Fruit fly (Drosophila melanogaster): ENCODE results near the gene CG9175.

The CG9175 gene

DNA sequence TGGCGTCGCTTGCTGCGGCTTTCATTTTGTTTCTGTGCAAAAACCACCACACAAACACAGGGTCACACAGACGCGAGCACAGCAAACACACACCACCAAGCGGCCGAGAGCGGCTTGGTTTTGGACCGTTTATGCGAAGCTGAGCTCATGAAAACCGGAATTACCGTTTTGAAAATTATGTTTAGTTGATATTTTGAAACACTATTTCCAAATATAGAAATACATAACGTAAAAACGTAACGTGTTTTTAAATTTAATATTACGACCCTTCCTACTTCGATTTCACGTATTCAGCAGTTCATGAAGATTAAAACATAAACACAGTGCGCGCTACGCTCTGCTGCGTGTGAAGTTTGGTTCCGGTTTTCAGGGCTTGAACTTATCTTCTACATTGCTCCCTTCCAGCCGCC is 47.5 kb downstream of the CG9175 start (continued):
- TF ChIP-seq CG10565 (GFP tag; optimal IDR thresholded peaks at IDR 0.05) = peak; percentile 80
- peak; percentile 96 for TF ChIP-seq CG12104 (GFP tag; optimal IDR thresholded peaks at IDR 0.05)
- TF ChIP-seq CG30403 (GFP tag; optimal IDR thresholded peaks at IDR 0.05) = peak; percentile 96
- no peak for TF ChIP-seq usp (GFP tag; optimal IDR thresholded peaks at IDR 0.05)
- TF ChIP-seq Sry-δ (GFP tag; optimal IDR thresholded peaks at IDR 0.05) = peak; percentile 48
- peak; percentile 27 for TF ChIP-seq Kr (GFP tag; optimal IDR thresholded peaks at IDR 0.05)
- TF ChIP-seq slbo (GFP tag; IDR thresholded peaks at IDR 0.05) = peak; percentile 89
- TF ChIP-seq al (GFP tag; IDR thresholded peaks at IDR 0.05) = peak; percentile 69
- peak; percentile 96 for TF ChIP-seq Drgx (GFP tag; IDR thresholded peaks at IDR 0.05)
- TF ChIP-seq sd (tag; optimal IDR thresholded peaks at IDR 0.05) = no peak
- TF ChIP-seq CG32532 (GFP tag; IDR thresholded peaks at IDR 0.05) = peak; percentile 95
- no peak for TF ChIP-seq eve (GFP tag; optimal IDR thresholded peaks at IDR 0.05)
- TF ChIP-seq CG1529 (GFP tag; optimal IDR thresholded peaks at IDR 0.05) = peak; percentile 92
- TF ChIP-seq GATAe (GFP tag; conservative IDR thresholded peaks at IDR 0.05) = peak; percentile 33; the same call in 1 of the 2 replicates
- peak in 1 of 3 experiments; percentile 95 for TF ChIP-seq lola (GFP tag; optimal IDR thresholded peaks at IDR 0.05)
- TF ChIP-seq ftz-f1 (GFP tag; optimal IDR thresholded peaks at IDR 0.05) = peak; percentile 79
- peak; percentile 98 for TF ChIP-seq CG9727 (GFP tag; optimal IDR thresholded peaks at IDR 0.05)
- peak; percentile 85 for TF ChIP-seq CG18764 (GFP tag; optimal IDR thresholded peaks at IDR 0.05)
- peak; percentile 97 for TF ChIP-seq Dad (GFP tag; optimal IDR thresholded peaks at IDR 0.05)
- TF ChIP-seq mld (GFP tag; IDR thresholded peaks at IDR 0.05; ENCODE audit: partially characterized antibody) = no peak
- peak; percentile 55; the same call in 1 of the 2 replicates for TF ChIP-seq CG4360 (GFP tag; IDR thresholded peaks at IDR 0.05)
- peak; percentile 95 for TF ChIP-seq HLH3B (GFP tag; IDR thresholded peaks at IDR 0.05)
- TF ChIP-seq cg (GFP tag; optimal IDR thresholded peaks at IDR 0.05) = peak; percentile 93
- peak; percentile 90 for TF ChIP-seq Nf-YA (GFP tag; IDR thresholded peaks at IDR 0.05)
- TF ChIP-seq btn (GFP tag; optimal IDR thresholded peaks at IDR 0.05) = peak; percentile 94
- peak; percentile 52 for TF ChIP-seq CTCF (GFP tag; optimal IDR thresholded peaks at IDR 0.05)
- peak; percentile 97 for TF ChIP-seq dmrt99B (tag; optimal IDR thresholded peaks at IDR 0.05)
- peak; percentile 97 for TF ChIP-seq caup (GFP tag; optimal IDR thresholded peaks at IDR 0.05; ENCODE audit: severe bottlenecking)
- peak; percentile 80 for TF ChIP-seq E2f2 (GFP tag; IDR thresholded peaks at IDR 0.05)
- peak; percentile 66; the same call in 1 of the 2 replicates for TF ChIP-seq gt (GFP tag; IDR thresholded peaks at IDR 0.05)
- peak; percentile 93 for TF ChIP-seq HLH54F (GFP tag; optimal IDR thresholded peaks at IDR 0.05)
- TF ChIP-seq nau (GFP tag; optimal IDR thresholded peaks at IDR 0.05) = no peak
- TF ChIP-seq CG33557 (GFP tag; optimal IDR thresholded peaks at IDR 0.05) = peak; percentile 95
- peak; percentile 92 for TF ChIP-seq sima (GFP tag; optimal IDR thresholded peaks at IDR 0.05)
- TF ChIP-seq CG3838 (GFP tag; optimal IDR thresholded peaks at IDR 0.05) = peak; percentile 82
- no peak for TF ChIP-seq sna (GFP tag; IDR thresholded peaks at IDR 0.05; ENCODE audit: partially characterized antibody)
- TF ChIP-seq CG4424 (GFP tag; optimal IDR thresholded peaks at IDR 0.05) = peak; percentile 95
- TF ChIP-seq CG10274 (GFP tag; optimal IDR thresholded peaks at IDR 0.05) = peak; percentile 84
- TF ChIP-seq CG3407 (GFP tag; optimal IDR thresholded peaks at IDR 0.05) = peak; percentile 92
- no peak for TF ChIP-seq Lpt (GFP tag; optimal IDR thresholded peaks at IDR 0.05)
- peak; percentile 58 for TF ChIP-seq Neu2 (GFP tag; optimal IDR thresholded peaks at IDR 0.05; ENCODE audit: borderline replicate concordance)
- TF ChIP-seq ase (GFP tag; IDR thresholded peaks at IDR 0.05) = peak; percentile 83
- peak; percentile 100 for TF ChIP-seq Med (GFP tag)
- peak; percentile 94 for TF ChIP-seq CG3847 (GFP tag; IDR thresholded peaks at IDR 0.05)
- TF ChIP-seq ind (GFP tag; optimal IDR thresholded peaks at IDR 0.05) = peak; percentile 90
- TF ChIP-seq CG7745 (tag; optimal IDR thresholded peaks at IDR 0.05) = peak; percentile 40
- peak; percentile 76 for TF ChIP-seq CG7928 (GFP tag; optimal IDR thresholded peaks at IDR 0.05)
- TF ChIP-seq B-H1 (GFP tag; IDR thresholded peaks at IDR 0.05) = peak; percentile 89
- TF ChIP-seq h (optimal IDR thresholded peaks at IDR 0.05) = no peak
- TF ChIP-seq Usf (GFP tag; optimal IDR thresholded peaks at IDR 0.05) = peak; percentile 75
- peak; percentile 47 for TF ChIP-seq CG15073 (GFP tag; optimal IDR thresholded peaks at IDR 0.05)
- TF ChIP-seq dpn (GFP tag; optimal IDR thresholded peaks at IDR 0.05) = peak; percentile 94
